Worm (Caenorhabditis elegans) whole organism, L1 larva: ENCODE measurements around the gene srh-211.

Experiments
- ces-1 ChIP-seq: fragments of 150-350 bp; optimal IDR thresholded peaks from 2 replicates; lab custom pipeline; 2014; ENCODE audit warnings: missing biosample characterization, missing genetic modification reagents, missing genetic modification characterization
- dpl-1 ChIP-seq, 3 experiments: fragments of 150-350 bp in 2 of 3; sonication (generic microtip) in 1 of 3; optimal IDR thresholded peaks; 2 replicates each; lab custom pipeline; 2014 to 2017; ENCODE audit warnings: missing biosample characterization in 3 of 3, missing genetic modification characterization in 3 of 3, missing genetic modification reagents in 3 of 3
- jun-1 ChIP-seq: fragments of 150-350 bp; optimal IDR thresholded peaks from 2 replicates; lab custom pipeline; 2014; ENCODE audit warnings: missing biosample characterization, missing genetic modification reagents, missing genetic modification characterization
- nhr-71 ChIP-seq: sonication (generic microtip); optimal IDR thresholded peaks from 2 replicates; lab custom pipeline; 2016; ENCODE audit warnings: mild to moderate bottlenecking, missing genetic modification characterization, moderate library complexity, missing compliant biosample characterization
- pax-3 ChIP-seq: fragments of 200-800 bp; sonication (Bioruptor generic); optimal IDR thresholded peaks from 2 replicates; lab custom pipeline; 2018; ENCODE audit warnings: mild to moderate bottlenecking, missing genetic modification characterization, moderate library complexity, missing compliant biosample characterization
- pqm-1 ChIP-seq: sonication (generic microtip); optimal IDR thresholded peaks from 3 replicates; lab custom pipeline; 2017; ENCODE audit warnings: missing biosample characterization, missing genetic modification characterization
- snpc-4 ChIP-seq: fragments of 150-350 bp; optimal IDR thresholded peaks from 2 replicates; lab custom pipeline; 2014; ENCODE audit warnings: missing biosample characterization, missing genetic modification characterization
- unc-130 ChIP-seq: fragments of 150-350 bp; optimal IDR thresholded peaks from 2 replicates; lab custom pipeline; 2017; ENCODE audit warnings: missing biosample characterization, missing genetic modification characterization, inconsistent platforms
- zip-4 ChIP-seq: fragments of 200-800 bp; sonication (Bioruptor generic); optimal IDR thresholded peaks from 2 replicates; lab custom pipeline; 2018; ENCODE audit warnings: mild to moderate bottlenecking, missing genetic modification characterization, moderate library complexity, missing compliant biosample characterization

- TF ChIP-seq zip-4 (GFP tag; lab: Kevin White, UChicago) (no peak), ces-1 (GFP tag; lab: Kevin White, UChicago) (no peak), pqm-1 (tag; lab: Kevin White, UChicago) (no peak), jun-1 (tag; lab: Kevin White, UChicago) (no peak), unc-130 (no peak), snpc-4 (tag; lab: Kevin White, UChicago) (no peak), nhr-71 (no peak), pax-3 (tag; lab: Kevin White, UChicago) (no peak), dpl-1 (GFP tag; optimal IDR thresholded peaks at IDR 0.05; lab: Kevin White, UChicago) (no peak)
These were observed 43.1 kb downstream of the srh-211 start, which contains the start of gene C49G7.12 for ce11 chrV:4038110-4038509.
